Worm (Caenorhabditis elegans): ENCODE data around the gene zig-8.

zig-8 gene

ce11 chrIII:13087437-13087836, 32.2 kb upstream of the zig-8 start:
- TF ChIP-seq nhr-28 (tag; optimal IDR thresholded peaks at IDR 0.05) = no peak
- TF ChIP-seq nhr-12 (tag; optimal IDR thresholded peaks at IDR 0.05) = no peak
- TF ChIP-seq unc-39 (tag; optimal IDR thresholded peaks at IDR 0.05) = no peak

DNA sequence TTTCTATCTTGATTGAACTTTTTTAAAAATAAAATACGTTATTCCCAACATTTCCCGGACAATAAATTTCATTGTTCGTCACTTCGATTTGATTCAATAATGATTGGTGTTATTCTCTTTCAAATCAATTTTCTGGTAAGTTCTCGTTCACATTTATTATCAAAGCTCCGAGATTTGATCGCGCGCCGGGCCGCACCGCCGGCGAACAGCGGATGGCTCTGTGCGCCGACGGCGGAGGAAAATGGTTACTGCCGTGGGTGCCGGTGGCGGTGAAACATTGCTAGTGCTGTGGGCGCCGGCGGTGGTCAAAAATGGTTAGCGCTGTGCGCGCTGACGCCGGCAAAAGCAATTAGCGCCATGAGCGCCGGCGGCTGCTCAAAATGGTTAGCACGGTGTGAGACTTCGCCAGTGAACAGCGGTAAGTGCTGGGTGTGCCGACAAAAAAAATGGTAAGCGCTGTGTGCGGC, 28.5 kb upstream of the zig-8 start, which contains the start of gene Y39E4B.13:
TSS of gene Y39E4B.13 (plus strand) at position 51 of the 467 bp plus-strand sequence.
- TF ChIP-seq lin-13 (tag; optimal IDR thresholded peaks at IDR 0.05) (no peak), lsy-2 (tag; optimal IDR thresholded peaks at IDR 0.05) (no peak), ceh-43 (GFP tag; optimal IDR thresholded peaks at IDR 0.05) (no peak), cnd-1 (tag; optimal IDR thresholded peaks at IDR 0.05) (no peak), bed-3 (GFP tag; optimal IDR thresholded peaks at IDR 0.05) (no peak), sem-2 (GFP tag; optimal IDR thresholded peaks at IDR 0.05) (no peak), unc-39 (tag; optimal IDR thresholded peaks at IDR 0.05) (no peak), ceh-83 (GFP tag; optimal IDR thresholded peaks at IDR 0.05) (no peak), M03D4.4 (tag; optimal IDR thresholded peaks at IDR 0.05) (no peak), lin-32 (GFP tag; optimal IDR thresholded peaks at IDR 0.05) (no peak), tbx-8 (GFP tag; optimal IDR thresholded peaks at IDR 0.05) (no peak), nhr-76 (tag; optimal IDR thresholded peaks at IDR 0.05) (no peak), zip-8 (tag; optimal IDR thresholded peaks at IDR 0.05) (no peak), ztf-11 (tag; optimal IDR thresholded peaks at IDR 0.05) (no peak), nhr-237 (tag; optimal IDR thresholded peaks at IDR 0.05) (no peak), ham-2 (GFP tag; optimal IDR thresholded peaks at IDR 0.05) (no peak), mep-1 (tag; optimal IDR thresholded peaks at IDR 0.05) (no peak), hlh-1 (tag; optimal IDR thresholded peaks at IDR 0.05) (no peak), snpc-4 (tag; optimal IDR thresholded peaks at IDR 0.05) (no peak), sptf-1 (tag; optimal IDR thresholded peaks at IDR 0.05) (no peak)

- TF ChIP-seq ceh-43 (GFP tag; optimal IDR thresholded peaks at IDR 0.05) (no peak), elt-3 (tag; optimal IDR thresholded peaks at IDR 0.05) (no peak), sptf-1 (tag; optimal IDR thresholded peaks at IDR 0.05) (no peak), ztf-11 (tag; optimal IDR thresholded peaks at IDR 0.05) (no peak), lin-32 (GFP tag; optimal IDR thresholded peaks at IDR 0.05) (no peak), nhr-28 (tag; optimal IDR thresholded peaks at IDR 0.05) (no peak), unc-39 (tag; optimal IDR thresholded peaks at IDR 0.05) (no peak), snpc-4 (tag; optimal IDR thresholded peaks at IDR 0.05) (no peak), mls-2 (tag; optimal IDR thresholded peaks at IDR 0.05) (no peak), unc-62 (GFP tag; optimal IDR thresholded peaks at IDR 0.05) (no peak), bed-3 (GFP tag; optimal IDR thresholded peaks at IDR 0.05) (no peak), cnd-1 (tag; optimal IDR thresholded peaks at IDR 0.05) (no peak), sem-2 (GFP tag; optimal IDR thresholded peaks at IDR 0.05) (no peak), ceh-83 (GFP tag; optimal IDR thresholded peaks at IDR 0.05) (no peak), ceh-39 (tag; optimal IDR thresholded peaks at IDR 0.05) (no peak), zip-8 (tag; optimal IDR thresholded peaks at IDR 0.05) (no peak), mep-1 (tag; optimal IDR thresholded peaks at IDR 0.05) (no peak)
Observed at ce11 chrIII:13092352-13092751, 27.3 kb upstream of the zig-8 start.

DNA sequence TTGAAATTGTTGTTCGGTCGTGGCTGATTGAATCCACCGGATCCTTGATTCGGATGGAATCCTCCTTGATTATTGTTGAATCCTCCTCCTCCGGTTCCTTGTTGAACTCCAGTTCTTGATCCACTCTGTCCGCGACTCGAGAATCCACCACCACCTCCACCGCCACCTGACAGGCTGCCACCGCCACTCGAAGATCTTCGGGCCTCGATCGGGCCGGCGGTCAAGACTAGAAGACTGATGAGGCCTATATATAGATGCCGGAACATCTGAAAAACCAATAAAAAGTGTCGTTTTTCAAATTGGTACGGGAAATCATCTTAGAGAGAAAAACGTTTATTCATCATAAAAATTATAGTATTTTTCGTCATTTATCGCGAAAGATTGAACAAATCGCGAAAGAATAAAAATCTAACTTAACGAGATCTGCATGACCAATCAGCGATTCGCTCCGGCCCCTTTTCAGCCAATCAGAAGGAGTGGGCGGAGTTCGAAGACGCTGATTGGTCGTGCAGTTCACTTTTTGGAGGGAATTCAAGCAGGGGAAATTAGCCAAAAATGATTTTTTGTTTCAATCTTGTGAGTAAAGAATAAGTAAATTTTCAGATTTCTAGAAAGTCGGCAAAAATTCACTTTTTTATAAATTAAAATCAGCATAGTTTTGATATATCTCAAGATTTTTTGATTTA, 20.3 kb upstream of the zig-8 start, which contains the start of gene pqn-83:
TSS of gene pqn-83 (minus strand) at position 272 of the 686 bp plus-strand sequence.
- TF ChIP-seq nhr-2 (tag; optimal IDR thresholded peaks at IDR 0.05) (no peak), mls-2 (tag; optimal IDR thresholded peaks at IDR 0.05) (no peak), lin-13 (tag; optimal IDR thresholded peaks at IDR 0.05) (no peak), nhr-237 (tag; optimal IDR thresholded peaks at IDR 0.05) (no peak), unc-39 (tag; optimal IDR thresholded peaks at IDR 0.05) (no peak), lsy-2 (tag; optimal IDR thresholded peaks at IDR 0.05) (no peak), nhr-28 (tag; optimal IDR thresholded peaks at IDR 0.05) (no peak), ceh-39 (tag; optimal IDR thresholded peaks at IDR 0.05) (no peak), zip-8 (tag; optimal IDR thresholded peaks at IDR 0.05) (no peak), flh-1 (GFP tag; optimal IDR thresholded peaks at IDR 0.05) (no peak), tbx-8 (GFP tag; optimal IDR thresholded peaks at IDR 0.05) (no peak), blmp-1 (tag; optimal IDR thresholded peaks at IDR 0.05) (no peak), pha-4 (tag; optimal IDR thresholded peaks at IDR 0.05) (no peak), unc-62 (GFP tag; optimal IDR thresholded peaks at IDR 0.05) (no peak), elt-1 (tag; optimal IDR thresholded peaks at IDR 0.05; ENCODE audit: borderline replicate concordance, insufficient read depth) (no peak), elt-3 (tag; optimal IDR thresholded peaks at IDR 0.05) (no peak), bed-3 (GFP tag; optimal IDR thresholded peaks at IDR 0.05) (no peak), cnd-1 (tag; optimal IDR thresholded peaks at IDR 0.05) (no peak)

All from whole organism, mixed stage, embryonic.